Worm (Caenorhabditis elegans) whole organism, L4 larva: ENCODE results near the gene acdh-11.

Source experiments
- F10B5.3 ChIP-seq: sonication (generic microtip); optimal IDR thresholded peaks from 2 replicates; lab custom pipeline; 2016; ENCODE audit warnings: mild to moderate bottlenecking, missing genetic modification characterization, missing compliant biosample characterization
- T26A8.4 ChIP-seq: fragments of 200-800 bp; sonication (Bioruptor generic); IDR thresholded peaks from 2 replicates; pipeline ENCODE4 v1.3.6; 2022; ENCODE audit warnings: missing genetic modification characterization, missing compliant biosample characterization
- ZK337.2 ChIP-seq: fragments of 200-800 bp; sonication (Bioruptor generic); IDR thresholded peaks from 2 replicates; pipeline ENCODE4 v1.3.6; 2022; ENCODE audit warnings: missing genetic modification reagents, missing genetic modification characterization, missing compliant biosample characterization
- aha-1 ChIP-seq: fragments of 150-350 bp; peaks from one replicate; lab custom pipeline; 2014; ENCODE audit warnings: missing biosample characterization, missing genetic modification characterization
- attf-4 ChIP-seq: sonication (generic microtip); optimal IDR thresholded peaks from 3 replicates; lab custom pipeline; 2017; ENCODE audit warnings: missing biosample characterization, missing genetic modification characterization
- ceh-20 ChIP-seq: fragments of 200-800 bp; sonication (Bioruptor generic); IDR thresholded peaks from 2 replicates; pipeline ENCODE4 v1.3.6; 2022; ENCODE audit warnings: missing genetic modification reagents, missing genetic modification characterization, missing compliant biosample characterization
- ceh-28 ChIP-seq: fragments of 150-350 bp; optimal IDR thresholded peaks from 2 replicates; lab custom pipeline; 2014; ENCODE audit warnings: missing biosample characterization, missing genetic modification reagents, missing genetic modification characterization
- ceh-32 ChIP-seq: sonication (generic microtip); optimal IDR thresholded peaks from 2 replicates; lab custom pipeline; 2016; ENCODE audit warnings: mild to moderate bottlenecking, missing genetic modification characterization, missing compliant biosample characterization; ENCODE audit not compliant: poor library complexity
- ces-1 ChIP-seq: fragments of 150-350 bp; sonication (generic microtip); optimal IDR thresholded peaks from 4 replicates; lab custom pipeline; 2014; ENCODE audit warnings: missing biosample characterization, missing genetic modification reagents, missing genetic modification characterization
- daf-12 ChIP-seq: fragments of 150-350 bp; optimal IDR thresholded peaks from 2 replicates; lab custom pipeline; 2014; ENCODE audit warnings: missing biosample characterization, missing genetic modification reagents, missing genetic modification characterization
- daf-16 ChIP-seq, 3 experiments: sonication (generic microtip); optimal IDR thresholded peaks; 2 replicates each; lab custom pipeline; 2016 to 2017; ENCODE audit warnings: missing genetic modification characterization in 3 of 3, missing genetic modification reagents in 3 of 3, mild to moderate bottlenecking in 2 of 3, missing compliant biosample characterization in 2 of 3, missing biosample characterization in 1 of 3, moderate library complexity in 1 of 3
- daf-19 ChIP-seq: fragments of 200-800 bp; sonication (Bioruptor generic); conservative IDR thresholded peaks from 2 replicates; pipeline ENCODE4 v1.3.6; 2022; ENCODE audit warnings: missing genetic modification characterization, missing compliant biosample characterization
- daf-8 ChIP-seq: fragments of 200-800 bp; sonication (Bioruptor generic); IDR thresholded peaks from 2 replicates; pipeline ENCODE4 v1.3.6; 2022; ENCODE audit warnings: missing genetic modification characterization, missing compliant biosample characterization
- dmd-6 ChIP-seq: fragments of 200-800 bp; sonication (Bioruptor generic); IDR thresholded peaks from 2 replicates; pipeline ENCODE4 v1.3.6; 2022; ENCODE audit warnings: missing genetic modification reagents, missing genetic modification characterization, missing compliant biosample characterization
- dmd-8 ChIP-seq: fragments of 200-800 bp; sonication (Bioruptor generic); IDR thresholded peaks from 2 replicates; pipeline ENCODE4 v1.3.6; 2022; ENCODE audit warnings: missing genetic modification characterization, missing compliant biosample characterization
- duxl-1 ChIP-seq: sonication (generic microtip); optimal IDR thresholded peaks from 2 replicates; lab custom pipeline; 2016; ENCODE audit warnings: mild to moderate bottlenecking, missing genetic modification characterization, moderate library complexity, missing compliant biosample characterization; ENCODE audit not compliant: poor library complexity
- egl-27 ChIP-seq: sonication (generic microtip); optimal IDR thresholded peaks from 3 replicates; lab custom pipeline; 2017; ENCODE audit warnings: missing biosample characterization, missing genetic modification reagents, missing genetic modification characterization
- fkh-10 ChIP-seq: fragments of 150-350 bp; optimal IDR thresholded peaks from 2 replicates; lab custom pipeline; 2014; ENCODE audit warnings: missing biosample characterization, missing genetic modification reagents, missing genetic modification characterization
- hlh-11 ChIP-seq: fragments of 200-800 bp; sonication (Bioruptor generic); optimal IDR thresholded peaks from 2 replicates; lab custom pipeline; 2018; ENCODE audit warnings: mild to moderate bottlenecking, missing genetic modification characterization, missing compliant biosample characterization
- hmg-1.1 ChIP-seq: fragments of 200-800 bp; sonication (Bioruptor generic); IDR thresholded peaks from 2 replicates; pipeline ENCODE4 v1.3.6; 2022; ENCODE audit warnings: missing genetic modification reagents, missing genetic modification characterization, missing compliant biosample characterization
- lim-7 ChIP-seq: fragments of 200-800 bp; sonication (Bioruptor generic); IDR thresholded peaks from 2 replicates; pipeline ENCODE4 v1.3.6; 2022; ENCODE audit warnings: missing genetic modification characterization, missing compliant biosample characterization
- lin-29 ChIP-seq: fragments of 200-800 bp; sonication (Bioruptor generic); IDR thresholded peaks from 2 replicates; pipeline ENCODE4 v1.3.6; 2022; ENCODE audit warnings: missing genetic modification reagents, missing genetic modification characterization, missing compliant biosample characterization
- lin-39 ChIP-seq: fragments of 150-350 bp; optimal IDR thresholded peaks from 2 replicates; lab custom pipeline; 2014; ENCODE audit warnings: missing biosample characterization, missing genetic modification reagents, missing genetic modification characterization
- lir-3 ChIP-seq: sonication (generic microtip); optimal IDR thresholded peaks from 2 replicates; lab custom pipeline; 2016; ENCODE audit warnings: mild to moderate bottlenecking, missing genetic modification characterization, missing compliant biosample characterization
- madf-5 ChIP-seq, 2 experiments: fragments of 200-800 bp; sonication (Bioruptor generic); IDR thresholded peaks; 2 replicates each; pipeline ENCODE4 v1.3.6; 2022; ENCODE audit warnings: missing compliant biosample characterization in 2 of 2, missing genetic modification characterization in 2 of 2
- nhr-11 ChIP-seq: fragments of 150-350 bp; optimal IDR thresholded peaks from 2 replicates; lab custom pipeline; 2014; ENCODE audit warnings: missing biosample characterization, missing genetic modification characterization
- nhr-111 ChIP-seq: fragments of 200-800 bp; sonication (Bioruptor generic); optimal IDR thresholded peaks from 2 replicates; lab custom pipeline; 2018; ENCODE audit warnings: mild to moderate bottlenecking, missing genetic modification characterization, missing compliant biosample characterization
- nhr-237 ChIP-seq: sonication (generic microtip); optimal IDR thresholded peaks from 2 replicates; lab custom pipeline; 2017; ENCODE audit warnings: missing biosample characterization, missing genetic modification characterization
- nhr-28 ChIP-seq: fragments of 150-350 bp; optimal IDR thresholded peaks from 2 replicates; lab custom pipeline; 2014; ENCODE audit warnings: missing biosample characterization, missing genetic modification characterization
- nhr-41 ChIP-seq: fragments of 200-800 bp; sonication (Bioruptor generic); IDR thresholded peaks from 2 replicates; pipeline ENCODE4 v1.3.6; 2022; ENCODE audit warnings: missing genetic modification reagents, missing genetic modification characterization, missing compliant biosample characterization
- nhr-48 ChIP-seq: sonication (generic microtip); optimal IDR thresholded peaks from 2 replicates; lab custom pipeline; 2016; ENCODE audit warnings: mild to moderate bottlenecking, missing genetic modification characterization, missing compliant biosample characterization
- php-3 ChIP-seq: fragments of 200-800 bp; sonication (Bioruptor generic); IDR thresholded peaks from 2 replicates; pipeline ENCODE4 v1.3.6; 2022; ENCODE audit warnings: missing genetic modification reagents, missing genetic modification characterization, missing compliant biosample characterization
- saeg-2 ChIP-seq: fragments of 200-800 bp; sonication (Bioruptor generic); IDR thresholded peaks from 2 replicates; pipeline ENCODE4 v1.3.6; 2022; ENCODE audit warnings: missing genetic modification reagents, missing genetic modification characterization, missing compliant biosample characterization
- sdz-12 ChIP-seq: fragments of 200-800 bp; sonication (Bioruptor generic); optimal IDR thresholded peaks from 2 replicates; lab custom pipeline; 2018; ENCODE audit warnings: mild to moderate bottlenecking, missing genetic modification characterization, missing compliant biosample characterization
- skn-1 ChIP-seq: fragments of 150-350 bp; optimal IDR thresholded peaks from 2 replicates; lab custom pipeline; 2014; ENCODE audit warnings: missing biosample characterization, missing genetic modification characterization
- spr-1 ChIP-seq: sonication (generic microtip); optimal IDR thresholded peaks from 2 replicates; lab custom pipeline; 2016; ENCODE audit warnings: mild to moderate bottlenecking, missing genetic modification characterization, missing compliant biosample characterization
- tag-97 ChIP-seq: fragments of 200-800 bp; sonication (Bioruptor generic); IDR thresholded peaks from 2 replicates; pipeline ENCODE4 v1.3.6; 2022; ENCODE audit warnings: missing genetic modification characterization, missing compliant biosample characterization
- unc-39 ChIP-seq: sonication (generic microtip); optimal IDR thresholded peaks from 2 replicates; lab custom pipeline; 2017; ENCODE audit warnings: missing biosample characterization, missing genetic modification characterization
- unc-62 ChIP-seq, 3 experiments: fragments of 150-350 bp in 1 of 3; sonication (generic microtip); optimal IDR thresholded peaks in 2 of 3; peaks in 1 of 3; 1 replicate in 1 of 3; 2 replicates in 2 of 3; lab custom pipeline; 2014 to 2017; ENCODE audit warnings: missing biosample characterization in 3 of 3, missing genetic modification characterization in 3 of 3, missing genetic modification reagents in 3 of 3, missing genotype in 1 of 3
- zag-1 ChIP-seq: fragments of 150-350 bp; optimal IDR thresholded peaks from 2 replicates; lab custom pipeline; 2014; ENCODE audit warnings: missing biosample characterization, missing genetic modification characterization
- zip-2 ChIP-seq: fragments of 150-350 bp; optimal IDR thresholded peaks from 2 replicates; lab custom pipeline; 2014; ENCODE audit warnings: missing biosample characterization, missing genetic modification characterization
- ztf-7 ChIP-seq: fragments of 150-350 bp; optimal IDR thresholded peaks from 2 replicates; lab custom pipeline; 2014; ENCODE audit warnings: missing biosample characterization, missing genetic modification characterization

acdh-11 gene

DNA sequence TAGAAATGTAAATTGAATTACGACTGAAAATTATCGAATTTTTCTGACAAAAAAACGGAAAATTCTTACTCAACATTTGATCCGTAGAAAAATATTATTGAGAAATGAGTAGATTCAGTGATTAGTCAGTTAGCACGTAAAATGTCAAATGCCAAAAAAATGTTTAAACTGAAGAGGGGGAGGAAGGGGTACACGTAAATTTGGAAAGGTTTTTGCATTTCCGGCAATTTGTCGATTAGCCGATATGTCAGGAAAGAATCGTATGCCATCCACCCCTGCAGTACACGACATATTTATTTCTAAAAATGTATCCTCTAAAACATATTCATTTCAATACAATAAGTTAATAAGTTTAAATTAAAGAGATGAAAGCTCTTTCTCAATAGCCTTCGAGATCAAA, 8.1 kb upstream of the acdh-11 start, which contains the start of gene T21C12.4:
TSS of gene T21C12.4 (minus strand) at position 101 of the 400 bp plus-strand sequence.
- TF ChIP-seq daf-8 (GFP tag; lab: Robert Waterston, UW) = no peak
- TF ChIP-seq nhr-41 (GFP tag; lab: Robert Waterston, UW) = no peak
- no peak for TF ChIP-seq T26A8.4 (GFP tag; lab: Robert Waterston, UW)
- TF ChIP-seq ztf-7 (tag; lab: Kevin White, UChicago) = no peak
- no peak for TF ChIP-seq ceh-32
- TF ChIP-seq aha-1 = peak; percentile 4
- no peak for TF ChIP-seq nhr-28 (tag; lab: Kevin White, UChicago)
- TF ChIP-seq unc-62 (GFP tag; optimal IDR thresholded peaks at IDR 0.05 in 1 of 2; lab: Kevin White, UChicago) = peak in 1 of 2 experiments; percentile 35
- TF ChIP-seq unc-62 (tag; optimal IDR thresholded peaks at IDR 0.05; lab: Kevin White, UChicago) = no peak
- no peak for TF ChIP-seq lin-29 (GFP tag; lab: Robert Waterston, UW)

ce11 chrIII:10560296-10560695, 5.8 kb upstream of the acdh-11 start, which contains the start of gene rab-30:
rab-30 (plus strand) TSS chrIII:10560596.
- TF ChIP-seq php-3 (GFP tag; lab: Robert Waterston, UW) = no peak
- TF ChIP-seq aha-1 = peak; percentile 43

ce11 chrIII:10561904-10562303, 4.2 kb upstream of the acdh-11 start, which contains the start of gene Y45F3A.1:
Y45F3A.1 (minus strand) TSS chrIII:10561915.
- no peak for TF ChIP-seq fkh-10
- no peak for TF ChIP-seq F10B5.3 (tag; lab: Kevin White, UChicago)
- no peak for TF ChIP-seq dmd-8 (GFP tag; lab: Robert Waterston, UW)
- TF ChIP-seq T26A8.4 (GFP tag; lab: Robert Waterston, UW) = no peak
- no peak for TF ChIP-seq ceh-20 (GFP tag; lab: Robert Waterston, UW)
- TF ChIP-seq nhr-48 = no peak
- no peak for TF ChIP-seq lir-3 (tag; lab: Kevin White, UChicago)
- no peak for TF ChIP-seq ces-1 (GFP tag; lab: Kevin White, UChicago)
- no peak for TF ChIP-seq tag-97

- TF ChIP-seq zag-1 (tag; lab: Kevin White, UChicago) (no peak), nhr-11 (tag; lab: Kevin White, UChicago) (no peak), nhr-237 (tag; lab: Kevin White, UChicago) (no peak), ceh-28 (tag; lab: Kevin White, UChicago) (peak; percentile 23), unc-39 (tag; lab: Kevin White, UChicago) (no peak), hmg-1.1 (no peak), daf-19 (GFP tag; lab: Robert Waterston, UW) (no peak), duxl-1 (tag; lab: Kevin White, UChicago) (no peak)
Measured at ce11 chrIII:10562542-10562941, 3.5 kb upstream of the acdh-11 start.

- no peak for TF ChIP-seq egl-27 (tag; lab: Kevin White, UChicago)
- no peak for TF ChIP-seq aha-1
- no peak for TF ChIP-seq skn-1 (tag; lab: Kevin White, UChicago)
- TF ChIP-seq dmd-6 (GFP tag; lab: Robert Waterston, UW) = no peak
- no peak for TF ChIP-seq madf-5 (GFP tag; IDR thresholded peaks at IDR 0.05; lab: Robert Waterston, UW)
- no peak for TF ChIP-seq lin-29 (GFP tag; lab: Robert Waterston, UW)
- no peak for TF ChIP-seq ZK337.2 (GFP tag; lab: Robert Waterston, UW)
- no peak for TF ChIP-seq daf-19 (GFP tag; lab: Robert Waterston, UW)
- no peak for TF ChIP-seq unc-39 (tag; lab: Kevin White, UChicago)
- no peak for TF ChIP-seq zip-2
- TF ChIP-seq attf-4 (tag; lab: Kevin White, UChicago) = no peak
- TF ChIP-seq sdz-12 (GFP tag; lab: Kevin White, UChicago) = no peak
- TF ChIP-seq lim-7 = no peak
- no peak for TF ChIP-seq hlh-11 (tag; lab: Kevin White, UChicago)
- no peak for TF ChIP-seq saeg-2 (GFP tag; lab: Robert Waterston, UW)
- no peak for TF ChIP-seq nhr-111 (GFP tag; lab: Kevin White, UChicago)
- TF ChIP-seq daf-16 (GFP tag; optimal IDR thresholded peaks at IDR 0.05; lab: Kevin White, UChicago) = no peak
- TF ChIP-seq daf-16 (tag; optimal IDR thresholded peaks at IDR 0.05; lab: Kevin White, UChicago) = no peak
- TF ChIP-seq lin-39 (tag; lab: Kevin White, UChicago) = no peak
- TF ChIP-seq daf-12 (tag; lab: Kevin White, UChicago) = no peak
- no peak for TF ChIP-seq spr-1 (tag; lab: Kevin White, UChicago)
Measured at ce11 chrIII:10569246-10569645, 3.2 kb downstream of the acdh-11 start.
